Fruit fly (Drosophila melanogaster) whole organism, prepupa: Measurements from ENCODE around the gene CG8051.

Source experiments
- Blimp-1 ChIP-seq: fragments of 200-800 bp; sonication (Bioruptor generic); optimal IDR thresholded peaks from 3 replicates; lab custom pipeline; 2017; ENCODE audit warnings: missing biosample characterization, missing genetic modification characterization, mild to moderate bottlenecking, moderate library complexity, missing genetic modification reagents
- CG15336 ChIP-seq: fragments of 200-800 bp; sonication (Bioruptor generic); IDR thresholded peaks from 2 replicates; pipeline ENCODE4 v1.3.6; 2022; ENCODE audit warnings: missing biosample characterization, missing genetic modification characterization
- CG34406 ChIP-seq: fragments of 200-800 bp; sonication (Bioruptor generic); optimal IDR thresholded peaks from 3 replicates; lab custom pipeline; 2016; ENCODE audit warnings: missing biosample characterization, missing genetic modification characterization
- Ets21C ChIP-seq: fragments of 200-800 bp; sonication (Bioruptor generic); optimal IDR thresholded peaks from 3 replicates; lab custom pipeline; 2016; ENCODE audit warnings: missing biosample characterization, missing genetic modification characterization
- Hr39 ChIP-seq: fragments of 200-800 bp; sonication (Bioruptor generic); optimal IDR thresholded peaks from 2 replicates; lab custom pipeline; 2016; ENCODE audit warnings: missing biosample characterization, missing genetic modification characterization
- Lpt ChIP-seq: fragments of 200-800 bp; sonication (Bioruptor generic); optimal IDR thresholded peaks from 3 replicates; lab custom pipeline; 2016; ENCODE audit warnings: missing biosample characterization, missing genetic modification characterization
- OdsH ChIP-seq: fragments of 200-800 bp; sonication (Bioruptor generic); optimal IDR thresholded peaks from 3 replicates; lab custom pipeline; 2016; ENCODE audit warnings: missing biosample characterization, missing genetic modification characterization
- Smox ChIP-seq: fragments of 200-800 bp; sonication (Bioruptor generic); optimal IDR thresholded peaks from 3 replicates; lab custom pipeline; 2016; ENCODE audit warnings: missing biosample characterization, missing genetic modification characterization
- cyc ChIP-seq: fragments of 200-800 bp; sonication (Bioruptor generic); optimal IDR thresholded peaks from 3 replicates; lab custom pipeline; 2016; ENCODE audit warnings: missing biosample characterization, missing genetic modification characterization
- dsx ChIP-seq: fragments of 200-800 bp; optimal IDR thresholded peaks from 3 replicates; lab custom pipeline; 2019; ENCODE audit warnings: missing biosample characterization, mild to moderate bottlenecking, missing genetic modification characterization, moderate library complexity; ENCODE audit not compliant: poor library complexity, severe bottlenecking
- esn ChIP-seq: fragments of 200-800 bp; sonication (Bioruptor generic); optimal IDR thresholded peaks from 2 replicates; lab custom pipeline; 2016; ENCODE audit warnings: missing biosample characterization, mild to moderate bottlenecking, missing genetic modification characterization, moderate library complexity
- topi ChIP-seq: fragments of 200-800 bp; sonication (Bioruptor generic); optimal IDR thresholded peaks from 3 replicates; lab custom pipeline; 2016; ENCODE audit warnings: missing biosample characterization, missing genetic modification characterization

DNA sequence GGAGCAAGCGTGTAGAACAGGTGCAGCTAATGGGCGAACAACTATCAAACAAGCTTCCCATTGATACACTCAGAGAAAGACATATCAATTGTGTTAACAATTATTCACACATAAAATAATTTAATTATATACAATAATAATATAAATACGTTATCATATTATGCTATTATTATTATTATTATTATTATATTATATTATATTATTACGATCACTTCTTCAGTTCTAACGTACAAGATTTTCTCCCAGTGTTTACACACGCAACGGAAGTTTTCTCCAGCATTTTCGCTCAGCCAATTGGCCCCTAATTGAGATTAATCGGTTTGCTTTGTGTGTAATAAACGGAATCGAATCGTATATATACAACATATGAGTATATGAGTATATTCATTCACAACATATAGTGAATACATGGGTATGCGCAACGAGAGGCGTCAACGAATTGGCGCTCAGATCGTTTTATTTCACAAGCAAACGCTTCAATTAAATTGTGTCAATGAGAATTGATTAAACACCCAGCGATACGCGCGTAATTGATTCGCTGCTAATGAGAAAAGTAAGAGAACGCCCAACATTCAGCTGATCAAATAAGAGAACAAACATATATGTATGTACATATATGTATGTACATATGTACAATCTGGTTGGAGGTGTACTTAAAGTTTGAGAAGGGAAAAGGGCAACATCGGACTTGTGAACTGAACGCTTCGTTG is 9.5 kb upstream of the CG8051 start:
- TF ChIP-seq CG34406 (GFP tag; lab: Kevin White, UChicago) = peak; percentile 60
- no peak for TF ChIP-seq Smox (GFP tag; lab: Kevin White, UChicago)
- TF ChIP-seq dsx (GFP tag; lab: Kevin White, UChicago) = peak; percentile 61
- peak; percentile 13 for TF ChIP-seq Blimp-1 (GFP tag; lab: Kevin White, UChicago)
- TF ChIP-seq cyc = no peak
- TF ChIP-seq Hr39 = no peak
- TF ChIP-seq Lpt = no peak
- TF ChIP-seq Ets21C = no peak
- TF ChIP-seq CG15336 (GFP tag; lab: Robert Waterston, UW) = peak; percentile 78
- no peak for TF ChIP-seq topi (GFP tag; lab: Kevin White, UChicago)
- peak; percentile 7 for TF ChIP-seq esn (GFP tag; lab: Kevin White, UChicago)
- peak; percentile 40 for TF ChIP-seq OdsH
